Worm (Caenorhabditis elegans): ENCODE measurements around the gene F44E2.7.
A peak's percentile ranks its signal among the peaks of the same experiment; 100 is the strongest.

DNA sequence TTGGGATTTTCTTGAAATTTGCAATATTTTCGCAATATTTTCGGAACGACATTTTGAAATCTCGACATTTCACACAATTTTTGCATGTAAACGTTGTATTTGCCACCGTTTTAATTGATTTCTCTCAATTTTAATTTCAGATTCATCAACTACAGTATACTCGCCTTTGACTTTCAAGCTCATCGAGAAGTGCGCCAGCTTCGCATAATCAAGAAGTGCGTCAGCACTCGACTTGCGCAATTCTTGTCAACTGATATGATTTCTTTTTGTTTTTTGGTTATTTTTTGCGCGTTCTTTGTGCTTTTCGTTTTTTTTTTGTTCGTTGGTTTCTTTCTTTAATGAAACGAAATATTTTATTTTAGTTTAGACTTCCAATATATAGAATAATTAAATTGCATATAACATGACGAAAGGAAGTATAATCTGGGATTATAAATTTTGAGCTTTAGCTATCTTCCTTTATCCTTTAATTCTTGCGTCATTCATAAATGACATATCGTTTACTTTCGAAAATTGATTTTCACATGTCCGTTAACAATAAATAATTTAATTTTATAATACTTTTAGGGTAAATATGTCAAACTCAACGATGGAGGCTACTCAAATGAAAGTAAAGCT lies 39.0 kb upstream of the F44E2.7 start, which contains the start of gene famh-136:
- TF ChIP-seq pha-4 (tag; optimal IDR thresholded peaks at IDR 0.05) (no peak), ces-1 (GFP tag; optimal IDR thresholded peaks at IDR 0.05) (peak; percentile 58), snpc-4 (tag; optimal IDR thresholded peaks at IDR 0.05) (no peak), unc-39 (tag; optimal IDR thresholded peaks at IDR 0.05) (no peak), zip-8 (tag; optimal IDR thresholded peaks at IDR 0.05) (no peak)

Measured in whole organism, mixed stage, embryonic.